Worm (Caenorhabditis elegans): Measurements from ENCODE around the gene nos-3.

nos-3 gene

DNA sequence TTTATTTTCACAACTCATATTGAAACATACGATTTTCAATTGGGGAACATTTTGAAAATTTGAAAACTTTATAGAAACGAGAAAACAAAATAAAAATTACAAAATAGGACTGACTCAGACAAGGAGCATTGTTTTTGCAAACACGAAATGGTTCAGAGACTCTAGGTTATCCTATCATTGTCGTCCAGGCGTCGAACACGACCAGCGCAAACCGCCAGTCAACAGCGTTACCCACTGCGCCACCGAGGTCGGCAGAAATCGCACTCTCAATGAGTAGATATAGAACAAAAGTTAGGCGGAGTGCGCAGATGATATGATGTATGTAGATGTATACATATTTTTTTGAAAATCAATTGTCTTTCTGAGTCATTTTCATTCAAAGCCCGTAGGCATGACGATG, 28.5 kb downstream of the nos-3 start (continued):
- TF ChIP-seq lin-11 (tag; optimal IDR thresholded peaks at IDR 0.05) = peak; percentile 71
- TF ChIP-seq nhr-232 (tag; optimal IDR thresholded peaks at IDR 0.05) = peak; percentile 79
- peak; percentile 46 for TF ChIP-seq nfya-1 (tag; optimal IDR thresholded peaks at IDR 0.05)
- peak; percentile 90 for TF ChIP-seq elt-2 (tag; optimal IDR thresholded peaks at IDR 0.05)
- TF ChIP-seq unc-55 (GFP tag; optimal IDR thresholded peaks at IDR 0.05) = no peak
- no peak for TF ChIP-seq ceh-22 (tag; optimal IDR thresholded peaks at IDR 0.05)
- peak; percentile 68 for TF ChIP-seq fax-1 (tag; optimal IDR thresholded peaks at IDR 0.05)
- TF ChIP-seq ama-1 (optimal IDR thresholded peaks at IDR 0.05) = no peak
- TF ChIP-seq gmeb-2 (tag; optimal IDR thresholded peaks at IDR 0.05) = peak; percentile 84
- TF ChIP-seq Y22D7AL.16 (tag; optimal IDR thresholded peaks at IDR 0.05) = peak; percentile 66
- peak; percentile 70 for TF ChIP-seq pat-9 (tag; optimal IDR thresholded peaks at IDR 0.05)
- TF ChIP-seq unc-42 (tag; optimal IDR thresholded peaks at IDR 0.05) = peak; percentile 43
- peak; percentile 71 for TF ChIP-seq dmd-4 (tag; optimal IDR thresholded peaks at IDR 0.05; ENCODE audit: borderline replicate concordance)
- TF ChIP-seq ceh-31 (tag; optimal IDR thresholded peaks at IDR 0.05) = peak; percentile 63
- peak; percentile 62 for TF ChIP-seq ceh-9 (tag; optimal IDR thresholded peaks at IDR 0.05)
- no peak for TF ChIP-seq mec-3 (tag; optimal IDR thresholded peaks at IDR 0.05; ENCODE audit: borderline replicate concordance)
- TF ChIP-seq ceh-18 (tag; optimal IDR thresholded peaks at IDR 0.05) = peak; percentile 10

ce11 chrII:9775790-9776189, 29.7 kb downstream of the nos-3 start, which contains the start of gene T10B9.9:
Gene T10B9.9 (minus strand): TSS chrII:9775890.
- TF ChIP-seq ceh-48 (tag; optimal IDR thresholded peaks at IDR 0.05) (no peak), pag-3 (tag; optimal IDR thresholded peaks at IDR 0.05; ENCODE audit: borderline replicate concordance) (no peak), dmd-4 (tag; optimal IDR thresholded peaks at IDR 0.05; ENCODE audit: borderline replicate concordance) (no peak), pha-2 (tag; optimal IDR thresholded peaks at IDR 0.05) (no peak), elt-4 (tag; optimal IDR thresholded peaks at IDR 0.05) (no peak), ceh-30 (tag; optimal IDR thresholded peaks at IDR 0.05) (no peak), unc-3 (GFP tag; conservative IDR thresholded peaks at IDR 0.05) (no peak), unc-3 (tag; optimal IDR thresholded peaks at IDR 0.05) (no peak), unc-86 (tag; optimal IDR thresholded peaks at IDR 0.05) (no peak), fkh-6 (tag; optimal IDR thresholded peaks at IDR 0.05) (no peak), ref-2 (tag; optimal IDR thresholded peaks at IDR 0.05) (no peak), ceh-24 (tag; optimal IDR thresholded peaks at IDR 0.05) (no peak), ceh-18 (tag; optimal IDR thresholded peaks at IDR 0.05) (no peak), ttx-3 (tag; optimal IDR thresholded peaks at IDR 0.05) (no peak)

DNA sequence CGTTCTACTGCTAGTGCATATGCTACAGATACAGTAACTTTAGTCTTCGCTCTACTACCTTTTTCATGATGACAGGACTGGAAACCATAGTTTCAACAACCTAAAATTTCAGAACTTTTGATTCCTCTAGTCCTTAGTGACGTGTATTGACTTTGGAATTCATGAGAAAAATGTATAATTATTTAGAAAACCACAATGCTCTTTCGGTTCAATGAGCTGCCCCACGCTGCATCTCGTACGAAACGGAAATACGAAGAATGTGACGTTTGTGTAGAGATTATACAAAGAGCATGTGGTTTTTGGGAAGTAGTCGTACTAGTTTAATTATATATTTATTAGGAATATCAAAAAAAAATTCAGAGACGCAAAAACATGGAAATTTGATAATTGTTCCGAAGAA, 32.4 kb downstream of the nos-3 start:
- TF ChIP-seq pag-3 (tag; optimal IDR thresholded peaks at IDR 0.05; ENCODE audit: borderline replicate concordance) (no peak), lin-11 (tag; optimal IDR thresholded peaks at IDR 0.05) (no peak), hlh-15 (tag; optimal IDR thresholded peaks at IDR 0.05) (no peak), ama-1 (optimal IDR thresholded peaks at IDR 0.05) (no peak), hlh-6 (tag; optimal IDR thresholded peaks at IDR 0.05) (no peak), dmd-4 (tag; optimal IDR thresholded peaks at IDR 0.05; ENCODE audit: borderline replicate concordance) (no peak), ceh-45 (GFP tag; IDR thresholded peaks at IDR 0.05) (no peak), fkh-10 (GFP tag; optimal IDR thresholded peaks at IDR 0.05) (no peak), syd-9 (tag; optimal IDR thresholded peaks at IDR 0.05) (no peak)

DNA sequence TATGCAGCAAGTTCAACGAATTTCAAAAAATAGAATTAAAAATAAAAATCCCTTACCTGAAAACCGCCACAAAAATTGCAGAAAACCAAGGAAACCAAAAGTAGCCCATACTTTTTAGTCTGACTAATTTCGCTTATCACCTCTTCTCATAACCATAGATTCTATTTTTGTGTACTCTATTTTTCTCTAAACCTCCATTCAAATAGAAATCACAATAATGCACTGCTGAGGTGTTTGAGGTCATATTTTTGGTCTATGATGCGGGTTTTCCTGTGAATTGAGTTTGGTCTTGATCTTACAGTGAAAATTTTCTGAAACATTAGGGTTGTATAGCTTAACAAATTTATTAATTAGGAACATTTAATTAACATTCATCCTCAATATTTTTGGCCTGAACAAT, 35.7 kb downstream of the nos-3 start, which contains the start of gene cyp-13A1:
Gene cyp-13A1 (minus strand): TSS at position 156 of the 400 bp plus-strand sequence.
- no peak for TF ChIP-seq elt-4 (tag; optimal IDR thresholded peaks at IDR 0.05)
- peak; percentile 10 for TF ChIP-seq elt-2 (tag; optimal IDR thresholded peaks at IDR 0.05)

DNA sequence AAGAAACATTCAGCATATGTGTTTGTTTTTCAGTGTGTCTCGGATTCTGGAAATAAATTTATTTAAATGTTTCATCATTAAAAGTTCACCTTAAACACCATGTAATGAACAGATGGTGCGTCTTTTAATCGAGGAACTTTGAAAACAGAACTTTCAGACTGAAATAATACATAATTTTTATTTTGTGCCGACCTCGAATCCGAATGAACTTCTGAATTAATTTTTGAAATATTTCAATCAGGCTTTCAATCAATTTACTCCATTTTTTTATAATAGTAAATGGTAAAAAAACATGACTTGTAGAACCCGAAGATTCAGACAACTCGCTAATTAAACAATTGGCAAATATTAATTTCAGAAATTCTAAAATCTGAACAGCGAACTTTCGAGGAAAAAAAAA, 36.2 kb downstream of the nos-3 start, which contains the start of gene T10B9.14:
Gene T10B9.14 (minus strand): TSS at position 101 of the 400 bp plus-strand sequence.
- TF ChIP-seq C08G9.2 (tag; optimal IDR thresholded peaks at IDR 0.05) (no peak), fax-1 (tag; optimal IDR thresholded peaks at IDR 0.05) (no peak), ceh-2 (tag; optimal IDR thresholded peaks at IDR 0.05) (no peak), C38D4.7 (GFP tag; optimal IDR thresholded peaks at IDR 0.05) (no peak), hlh-6 (tag; optimal IDR thresholded peaks at IDR 0.05) (no peak), ceh-24 (tag; optimal IDR thresholded peaks at IDR 0.05) (no peak), lim-6 (tag; optimal IDR thresholded peaks at IDR 0.05) (no peak), ceh-34 (tag; optimal IDR thresholded peaks at IDR 0.05) (no peak), mec-3 (tag; optimal IDR thresholded peaks at IDR 0.05; ENCODE audit: borderline replicate concordance) (no peak), unc-42 (tag; optimal IDR thresholded peaks at IDR 0.05) (no peak), pqm-1 (tag; optimal IDR thresholded peaks at IDR 0.05) (no peak), T23F11.4 (GFP tag; optimal IDR thresholded peaks at IDR 0.05) (no peak)
